Worm (Caenorhabditis elegans) whole organism, L2 larva: ENCODE data around the gene C49C3.10.

Experiments used
- F13H6.1 ChIP-seq: sonication (generic microtip); optimal IDR thresholded peaks from 2 replicates; lab custom pipeline; 2016; ENCODE audit warnings: missing genetic modification characterization, missing compliant biosample characterization
- ZK546.5 ChIP-seq: sonication (generic microtip); optimal IDR thresholded peaks from 2 replicates; lab custom pipeline; 2017; ENCODE audit warnings: missing biosample characterization, missing genetic modification characterization
- ceh-16 ChIP-seq: fragments of 150-350 bp; optimal IDR thresholded peaks from 2 replicates; lab custom pipeline; 2014; ENCODE audit warnings: missing biosample characterization, missing genetic modification characterization
- ceh-82 ChIP-seq: fragments of 150-350 bp; optimal IDR thresholded peaks from 2 replicates; lab custom pipeline; 2014; ENCODE audit warnings: missing biosample characterization, missing genetic modification characterization
- lin-13 ChIP-seq: fragments of 150-350 bp; optimal IDR thresholded peaks from 2 replicates; lab custom pipeline; 2014; ENCODE audit warnings: missing biosample characterization, missing genetic modification reagents, missing genetic modification characterization
- nhr-77 ChIP-seq: fragments of 150-350 bp; optimal IDR thresholded peaks from 2 replicates; lab custom pipeline; 2014; ENCODE audit warnings: missing biosample characterization, missing genetic modification characterization
- sma-3 ChIP-seq: sonication (generic microtip); optimal IDR thresholded peaks from 2 replicates; lab custom pipeline; 2016; ENCODE audit warnings: missing genetic modification reagents, missing genetic modification characterization, missing compliant biosample characterization
- ztf-11 ChIP-seq: sonication (generic microtip); optimal IDR thresholded peaks from 2 replicates; lab custom pipeline; 2017; ENCODE audit warnings: missing biosample characterization, missing genetic modification characterization

DNA sequence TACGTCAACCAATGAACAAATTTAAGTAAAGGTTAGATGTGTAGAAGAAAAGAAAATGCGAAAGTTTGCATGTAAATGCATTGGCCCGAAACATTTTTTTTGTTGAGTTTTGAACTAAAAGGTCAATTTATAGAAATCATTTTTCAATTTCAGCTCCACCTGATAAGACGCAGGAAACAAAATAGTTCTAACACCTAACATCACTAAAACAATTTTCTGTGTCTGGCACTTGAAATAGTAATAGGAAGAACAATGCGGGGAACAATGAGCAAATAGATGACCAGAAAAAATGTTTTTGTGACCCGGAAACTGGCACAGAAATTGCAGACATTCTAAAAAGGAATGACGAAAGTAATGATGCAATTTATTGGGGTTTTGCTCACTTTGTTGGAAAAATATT, 46.4 kb downstream of the C49C3.10 start:
- TF ChIP-seq ZK546.5 (tag; lab: Kevin White, UChicago) (no peak), lin-13 (GFP tag; lab: Kevin White, UChicago) (no peak), ceh-82 (tag; lab: Kevin White, UChicago) (no peak), sma-3 (GFP tag; lab: Kevin White, UChicago) (no peak), ztf-11 (tag; lab: Kevin White, UChicago) (no peak), nhr-77 (tag; lab: Kevin White, UChicago) (no peak), F13H6.1 (tag; lab: Kevin White, UChicago) (no peak), ceh-16 (tag; lab: Kevin White, UChicago) (no peak)
